Fruit fly (Drosophila melanogaster): ENCODE measurements around the gene CG34277.

The CG34277 gene

dm6 chr3R:5361681-5362319 lies 7.5 kb upstream of the CG34277 start (continued):
- TF ChIP-seq unpg (GFP tag; optimal IDR thresholded peaks at IDR 0.05), result peak; percentile 85

- peak in 1 of 2 experiments; percentile 95 for TF ChIP-seq Eip74EF (GFP tag; optimal IDR thresholded peaks at IDR 0.05)
- TF ChIP-seq ems (GFP tag; optimal IDR thresholded peaks at IDR 0.05), result no peak
- TF ChIP-seq CG6654 (GFP tag; optimal IDR thresholded peaks at IDR 0.05), result no peak
- no peak for TF ChIP-seq fd102C (GFP tag; optimal IDR thresholded peaks at IDR 0.05)
- TF ChIP-seq tap (tag; optimal IDR thresholded peaks at IDR 0.05), result no peak
- no peak for TF ChIP-seq dimm (GFP tag; IDR thresholded peaks at IDR 0.05)
- TF ChIP-seq Awh (GFP tag; IDR thresholded peaks at IDR 0.05), result 0 out of 2 replicates have a peak, but pooled peaks have one; percentile 22
- TF ChIP-seq sna (GFP tag; IDR thresholded peaks at IDR 0.05; ENCODE audit: partially characterized antibody), result 0 out of 2 replicates have a peak, but pooled peaks have one; percentile 13
- no peak for TF ChIP-seq Six4 (GFP tag; optimal IDR thresholded peaks at IDR 0.05)
- no peak for TF ChIP-seq fu2 (GFP tag; optimal IDR thresholded peaks at IDR 0.05)
- TF ChIP-seq twi (tag; optimal IDR thresholded peaks at IDR 0.05), result no peak
- TF ChIP-seq abd-A (tag; optimal IDR thresholded peaks at IDR 0.05), result peak; percentile 64
- peak; percentile 41 for TF ChIP-seq sd (tag; optimal IDR thresholded peaks at IDR 0.05)
- TF ChIP-seq CG10366 (GFP tag; IDR thresholded peaks at IDR 0.05), result no peak
- peak; percentile 54 for TF ChIP-seq pros (GFP tag; optimal IDR thresholded peaks at IDR 0.05)
- TF ChIP-seq Hr3 (GFP tag; optimal IDR thresholded peaks at IDR 0.05), result no peak
- TF ChIP-seq CG4820 (GFP tag; optimal IDR thresholded peaks at IDR 0.05), result no peak
- TF ChIP-seq eyg (GFP tag; optimal IDR thresholded peaks at IDR 0.05), result no peak
- TF ChIP-seq CG3726 (GFP tag; IDR thresholded peaks at IDR 0.05), result no peak
- no peak for TF ChIP-seq yki (optimal IDR thresholded peaks at IDR 0.05)
- TF ChIP-seq bigmax (GFP tag; optimal IDR thresholded peaks at IDR 0.05), result no peak
- peak; percentile 50; the same call in 1 of the 2 replicates for TF ChIP-seq crol (GFP tag; IDR thresholded peaks at IDR 0.05)
- TF ChIP-seq CG17568 (GFP tag; optimal IDR thresholded peaks at IDR 0.05), result no peak
- TF ChIP-seq CG34376 (GFP tag; optimal IDR thresholded peaks at IDR 0.05), result no peak
- no peak for TF ChIP-seq repo (GFP tag; optimal IDR thresholded peaks at IDR 0.05)
- TF ChIP-seq otp (GFP tag; IDR thresholded peaks at IDR 0.05), result no peak
- no peak for TF ChIP-seq vfl (GFP tag; optimal IDR thresholded peaks at IDR 0.05)
- TF ChIP-seq cad (GFP tag; optimal IDR thresholded peaks at IDR 0.05), result no peak
- no peak for TF ChIP-seq CG12299 (tag; optimal IDR thresholded peaks at IDR 0.05)
- TF ChIP-seq Med (GFP tag), result peak; percentile 37
- no peak for TF ChIP-seq HLH3B (GFP tag; IDR thresholded peaks at IDR 0.05)
- no peak for TF ChIP-seq bsh (GFP tag; optimal IDR thresholded peaks at IDR 0.05)
- TF ChIP-seq gsb-n (tag; optimal IDR thresholded peaks at IDR 0.05), result no peak
- 0 out of 3 replicates have a peak, but pooled peaks have one; percentile 17 for TF ChIP-seq B-H1 (GFP tag; IDR thresholded peaks at IDR 0.05)
- no peak for TF ChIP-seq CG18619 (GFP tag; optimal IDR thresholded peaks at IDR 0.05)
- peak; percentile 93 for TF ChIP-seq ftz-f1 (GFP tag; optimal IDR thresholded peaks at IDR 0.05)
- TF ChIP-seq sqz (GFP tag; optimal IDR thresholded peaks at IDR 0.05), result peak; percentile 83
- TF ChIP-seq corto (GFP tag; optimal IDR thresholded peaks at IDR 0.05), result no peak
- no peak for TF ChIP-seq dysf (GFP tag; IDR thresholded peaks at IDR 0.05)
- no peak for TF ChIP-seq ci (GFP tag; IDR thresholded peaks at IDR 0.05)
- TF ChIP-seq CG12769 (tag; optimal IDR thresholded peaks at IDR 0.05), result peak; percentile 66
- TF ChIP-seq Nf-YC (tag; optimal IDR thresholded peaks at IDR 0.05), result no peak
- TF ChIP-seq Hr78 (GFP tag; optimal IDR thresholded peaks at IDR 0.05), result no peak
- TF ChIP-seq CG7839 (tag; optimal IDR thresholded peaks at IDR 0.05), result no peak
- TF ChIP-seq Poxn (GFP tag; IDR thresholded peaks at IDR 0.05), result no peak
- TF ChIP-seq Drgx (GFP tag; IDR thresholded peaks at IDR 0.05), result no peak
- peak; percentile 90 for TF ChIP-seq oc (tag; optimal IDR thresholded peaks at IDR 0.05)
- peak; percentile 52 for TF ChIP-seq CG7372 (GFP tag; IDR thresholded peaks at IDR 0.05)
Measured at dm6 chr3R:5363412-5363811, 5.9 kb upstream of the CG34277 start.
